Fruit fly (Drosophila melanogaster): ENCODE results near the gene Cyp4c3.

Gene Cyp4c3

DNA sequence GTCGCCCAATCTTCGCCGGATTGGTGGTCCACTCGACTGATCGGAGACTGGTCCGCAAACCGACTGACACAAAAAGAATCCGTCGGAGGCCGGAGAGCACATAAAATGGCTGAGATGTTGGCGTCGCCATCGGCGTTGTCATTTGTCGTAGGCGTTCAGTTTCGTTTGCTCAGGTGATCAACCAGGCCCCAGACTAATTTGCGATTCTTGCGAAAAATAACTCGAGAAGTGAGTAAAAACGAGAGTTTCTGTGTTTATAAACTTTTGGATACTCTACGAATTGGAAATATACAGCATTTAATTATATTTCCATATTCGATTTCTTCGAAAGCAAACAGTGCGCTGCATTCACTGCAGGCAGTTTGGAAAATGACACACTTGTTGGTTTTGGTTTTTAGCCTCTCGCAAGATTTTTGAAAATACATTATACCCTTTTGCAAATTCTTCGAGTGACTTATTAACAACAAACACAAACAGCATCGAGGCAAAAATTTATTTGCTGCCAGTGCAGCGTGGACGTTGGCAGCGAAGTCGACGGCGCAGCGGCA, 17.6 kb upstream of the Cyp4c3 start, which contains the start of gene CG15546 (continued):
- TF ChIP-seq CG6791 (GFP tag; IDR thresholded peaks at IDR 0.05; ENCODE audit: partially characterized antibody) (no peak), tna (GFP tag; IDR thresholded peaks at IDR 0.05; ENCODE audit: partially characterized antibody) (no peak), sim (GFP tag; IDR thresholded peaks at IDR 0.05) (no peak), BtbVII (GFP tag; optimal IDR thresholded peaks at IDR 0.05) (no peak), wor (GFP tag; IDR thresholded peaks at IDR 0.05) (no peak), dan (GFP tag; IDR thresholded peaks at IDR 0.05) (no peak), amos (GFP tag; IDR thresholded peaks at IDR 0.05; ENCODE audit: partially characterized antibody) (no peak), sisA (GFP tag; IDR thresholded peaks at IDR 0.05) (no peak), CG12769 (tag; optimal IDR thresholded peaks at IDR 0.05) (no peak), CoRest (tag; optimal IDR thresholded peaks at IDR 0.05) (no peak), CG10543 (GFP tag; optimal IDR thresholded peaks at IDR 0.05) (no peak), caup (GFP tag; optimal IDR thresholded peaks at IDR 0.05; ENCODE audit: severe bottlenecking) (no peak), GATAe (GFP tag; conservative IDR thresholded peaks at IDR 0.05) (no peak), CG11560 (tag; IDR thresholded peaks at IDR 0.05) (no peak), Max (GFP tag; optimal IDR thresholded peaks at IDR 0.05) (no peak), Dbx (GFP tag; IDR thresholded peaks at IDR 0.05) (0 out of 3 replicates have a peak, but pooled peaks have one; percentile 15), gce (GFP tag; IDR thresholded peaks at IDR 0.05) (no peak), kah (GFP tag; optimal IDR thresholded peaks at IDR 0.05) (no peak), CG2889 (GFP tag; IDR thresholded peaks at IDR 0.05) (no peak), ttk (GFP tag; IDR thresholded peaks at IDR 0.05) (no peak), inv (GFP tag; IDR thresholded peaks at IDR 0.05; ENCODE audit: partially characterized antibody) (no peak), vnd (GFP tag; IDR thresholded peaks at IDR 0.05; ENCODE audit: partially characterized antibody) (no peak), CG3281 (GFP tag; optimal IDR thresholded peaks at IDR 0.05) (no peak), grau (tag; optimal IDR thresholded peaks at IDR 0.05) (peak; percentile 14), tll (GFP tag; optimal IDR thresholded peaks at IDR 0.05) (no peak), C15 (GFP tag; IDR thresholded peaks at IDR 0.05) (no peak), CG14441 (GFP tag; IDR thresholded peaks at IDR 0.05) (no peak), CG8478 (optimal IDR thresholded peaks at IDR 0.05) (no peak), CG15696 (tag; optimal IDR thresholded peaks at IDR 0.05) (no peak), Mrtf (GFP tag; IDR thresholded peaks at IDR 0.05) (0 out of 3 replicates have a peak, but pooled peaks have one; percentile 21), CG1647 (GFP tag; optimal IDR thresholded peaks at IDR 0.05) (no peak), CG17361 (GFP tag; IDR thresholded peaks at IDR 0.05) (no peak), gfzf (GFP tag; optimal IDR thresholded peaks at IDR 0.05) (no peak), CG13287 (GFP tag; IDR thresholded peaks at IDR 0.05; ENCODE audit: partially characterized antibody) (no peak), PHDP (tag; optimal IDR thresholded peaks at IDR 0.05) (no peak), Neu2 (GFP tag; optimal IDR thresholded peaks at IDR 0.05; ENCODE audit: borderline replicate concordance) (no peak), disco-r (GFP tag; optimal IDR thresholded peaks at IDR 0.05) (no peak), CG12391 (tag; optimal IDR thresholded peaks at IDR 0.05) (no peak), Side (GFP tag; optimal IDR thresholded peaks at IDR 0.05) (no peak), Ptx1 (GFP tag; IDR thresholded peaks at IDR 0.05) (peak; percentile 55), sd (tag; optimal IDR thresholded peaks at IDR 0.05) (peak; percentile 3), grn (GFP tag; optimal IDR thresholded peaks at IDR 0.05) (no peak), az2 (GFP tag; optimal IDR thresholded peaks at IDR 0.05) (no peak), chif (GFP tag; optimal IDR thresholded peaks at IDR 0.05) (no peak), Rfx (GFP tag; IDR thresholded peaks at IDR 0.05) (peak; percentile 37; the same call in 1 of the 2 replicates), Lhr (GFP tag; optimal IDR thresholded peaks at IDR 0.05) (no peak), onecut (GFP tag; IDR thresholded peaks at IDR 0.05) (no peak), sna (GFP tag; IDR thresholded peaks at IDR 0.05; ENCODE audit: partially characterized antibody) (no peak), Elba2 (GFP tag; optimal IDR thresholded peaks at IDR 0.05) (no peak), CG10462 (GFP tag; optimal IDR thresholded peaks at IDR 0.05) (no peak)
